Fruit fly (Drosophila melanogaster): ENCODE results near the gene Sfp26Ac.

dm6 chr2L:5876474-5877067 is 8.0 kb downstream of the Sfp26Ac start:
- TF ChIP-seq Ets96B (tag; optimal IDR thresholded peaks at IDR 0.05) (no peak), Eip75B (GFP tag; optimal IDR thresholded peaks at IDR 0.05) (no peak), esn (GFP tag; optimal IDR thresholded peaks at IDR 0.05) (no peak), Blimp-1 (GFP tag; optimal IDR thresholded peaks at IDR 0.05) (no peak), CG10669 (GFP tag; optimal IDR thresholded peaks at IDR 0.05) (no peak)

All from whole organism, prepupa.